Worm (Caenorhabditis elegans) whole organism, midembryonic: Measurements from ENCODE around the gene prmn-1.

Experiments
- T22C8.4 ChIP-seq: fragments of 200-800 bp; sonication (Bioruptor generic); IDR thresholded peaks from 2 replicates; pipeline ENCODE4 v1.3.6; 2022; ENCODE audit warnings: missing genetic modification characterization, missing compliant biosample characterization
- cog-1 ChIP-seq: sonication (generic microtip); optimal IDR thresholded peaks from 2 replicates; lab custom pipeline; 2016; ENCODE audit warnings: missing genetic modification characterization, missing compliant biosample characterization
- flt-1 ChIP-seq: fragments of 200-800 bp; sonication (Bioruptor generic); IDR thresholded peaks from 2 replicates; pipeline ENCODE4 v1.3.6; 2022; ENCODE audit warnings: missing genetic modification characterization, missing compliant biosample characterization
- klf-2 ChIP-seq: fragments of 200-800 bp; sonication (Bioruptor generic); conservative IDR thresholded peaks from 2 replicates; pipeline ENCODE4 v1.3.6; 2022; ENCODE audit warnings: missing genetic modification reagents, missing genetic modification characterization, missing compliant biosample characterization
- med-1 ChIP-seq: sonication (generic microtip); optimal IDR thresholded peaks from 2 replicates; lab custom pipeline; 2017; ENCODE audit warnings: missing genetic modification characterization, mild to moderate bottlenecking, missing compliant biosample characterization, antibody characterized with exemption, missing genetic modification reagents; ENCODE audit not compliant: insufficient read depth
- ref-1 ChIP-seq: fragments of 200-800 bp; sonication (Bioruptor generic); conservative IDR thresholded peaks from 2 replicates; pipeline ENCODE4 v1.3.6; 2022; ENCODE audit warnings: missing genetic modification reagents, missing genetic modification characterization, missing compliant biosample characterization
- tab-1 ChIP-seq: fragments of 200-800 bp; sonication (Bioruptor generic); IDR thresholded peaks from 2 replicates; pipeline ENCODE4 v1.3.6; 2022; ENCODE audit warnings: missing genetic modification characterization, missing compliant biosample characterization
- ztf-23 ChIP-seq: fragments of 200-800 bp; sonication (Bioruptor generic); IDR thresholded peaks from 2 replicates; pipeline ENCODE4 v1.3.6; 2022; ENCODE audit warnings: missing genetic modification reagents, missing genetic modification characterization, missing compliant biosample characterization
- ztf-29 ChIP-seq: fragments of 200-800 bp; sonication (Bioruptor generic); IDR thresholded peaks from 2 replicates; pipeline ENCODE4 v1.3.6; 2022; ENCODE audit warnings: missing genetic modification reagents, missing genetic modification characterization, missing compliant biosample characterization

Gene prmn-1

ce11 chrX:11407682-11408335, 22.9 kb downstream of the prmn-1 start, which contains the start of gene F08B12.4:
TSS of gene F08B12.4 (minus strand) at chrX:11407732.
- TF ChIP-seq T22C8.4, result no peak
- TF ChIP-seq ref-1 (GFP tag; lab: Robert Waterston, UW), result no peak
- TF ChIP-seq klf-2 (GFP tag; lab: Robert Waterston, UW), result no peak
- no peak for TF ChIP-seq ztf-29 (GFP tag; lab: Robert Waterston, UW)
- no peak for TF ChIP-seq cog-1 (tag; lab: Kevin White, UChicago)
- no peak for TF ChIP-seq ztf-23 (GFP tag; lab: Robert Waterston, UW)
- TF ChIP-seq tab-1, result no peak
- TF ChIP-seq flt-1, result no peak
- no peak for TF ChIP-seq med-1 (GFP tag; lab: Kevin White, UChicago)

DNA sequence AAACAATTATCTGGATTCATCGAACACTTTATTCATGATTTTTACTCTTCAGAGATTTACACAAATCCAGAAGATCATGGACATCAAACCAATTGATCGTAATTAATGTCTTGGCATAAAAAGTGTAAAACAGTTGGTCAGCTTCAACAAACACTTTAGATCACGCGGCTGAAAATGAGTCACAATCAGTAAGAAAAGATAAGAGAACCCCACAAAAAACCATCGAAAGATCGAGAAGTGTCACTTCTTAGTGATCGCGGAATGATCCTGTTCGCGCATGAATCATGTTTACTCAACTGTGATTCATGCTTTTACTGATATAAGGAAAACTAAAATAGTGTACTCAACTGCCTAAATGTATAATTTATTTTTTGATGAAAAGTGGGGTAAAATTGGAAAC, 24.6 kb downstream of the prmn-1 start:
- no peak for TF ChIP-seq flt-1
- TF ChIP-seq T22C8.4, result no peak
- TF ChIP-seq cog-1 (tag; lab: Kevin White, UChicago), result no peak
- no peak for TF ChIP-seq ref-1 (GFP tag; lab: Robert Waterston, UW)
- no peak for TF ChIP-seq ztf-29 (GFP tag; lab: Robert Waterston, UW)
- no peak for TF ChIP-seq med-1 (GFP tag; lab: Kevin White, UChicago)
- TF ChIP-seq ztf-23 (GFP tag; lab: Robert Waterston, UW), result no peak
- TF ChIP-seq tab-1, result no peak
- no peak for TF ChIP-seq klf-2 (GFP tag; lab: Robert Waterston, UW)

DNA sequence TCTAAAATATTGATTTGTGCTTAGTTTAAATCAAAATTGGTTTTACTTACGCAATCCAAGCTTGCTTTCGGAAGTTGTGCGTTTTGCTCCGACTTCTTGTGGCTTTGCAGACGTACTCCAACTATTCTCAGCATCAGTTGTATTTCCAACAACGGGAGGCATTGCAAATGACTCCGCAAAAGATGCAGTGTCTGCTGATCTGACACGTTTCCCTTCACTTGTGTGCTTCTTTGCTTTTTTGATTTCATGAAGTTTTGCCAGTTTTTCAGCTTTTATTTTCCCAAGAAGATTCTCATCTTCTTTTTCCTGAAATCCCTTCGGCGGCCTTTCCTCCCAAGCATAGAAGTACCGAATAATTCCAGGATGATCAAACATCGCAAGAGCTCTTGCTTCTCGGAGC, 26.8 kb downstream of the prmn-1 start:
- TF ChIP-seq klf-2 (GFP tag; lab: Robert Waterston, UW), result no peak
- no peak for TF ChIP-seq ztf-23 (GFP tag; lab: Robert Waterston, UW)
- no peak for TF ChIP-seq ztf-29 (GFP tag; lab: Robert Waterston, UW)
- TF ChIP-seq flt-1, result no peak
- no peak for TF ChIP-seq tab-1
- TF ChIP-seq ref-1 (GFP tag; lab: Robert Waterston, UW), result no peak
- no peak for TF ChIP-seq T22C8.4
- no peak for TF ChIP-seq med-1 (GFP tag; lab: Kevin White, UChicago)
- no peak for TF ChIP-seq cog-1 (tag; lab: Kevin White, UChicago)

ce11 chrX:11414837-11415550, 30.1 kb downstream of the prmn-1 start, which contains the start of gene pek-1:
TSS of gene pek-1 (minus strand) at chrX:11414887.
- TF ChIP-seq tab-1, result no peak
- TF ChIP-seq ref-1 (GFP tag; lab: Robert Waterston, UW), result no peak
- TF ChIP-seq cog-1 (tag; lab: Kevin White, UChicago), result peak; percentile 5
- no peak for TF ChIP-seq ztf-29 (GFP tag; lab: Robert Waterston, UW)
- no peak for TF ChIP-seq ztf-23 (GFP tag; lab: Robert Waterston, UW)

DNA sequence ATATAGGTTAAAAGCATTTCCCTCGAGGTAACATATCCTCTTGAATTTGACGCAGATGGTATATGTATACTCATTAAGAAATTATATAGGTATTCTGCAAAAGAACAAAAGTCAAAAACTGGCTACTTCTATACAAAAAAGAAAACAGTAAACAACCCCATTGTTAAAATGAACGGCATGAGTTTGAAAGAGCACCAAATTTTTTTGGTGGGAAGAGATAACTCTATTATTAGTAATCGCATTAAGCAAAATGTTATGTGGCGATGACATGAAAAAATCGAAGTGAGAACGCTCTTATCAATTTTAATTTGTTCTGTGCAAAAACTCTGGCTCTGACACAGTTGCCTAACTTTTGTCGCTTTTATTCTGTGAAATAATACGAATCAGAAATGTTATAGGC, 33.8 kb downstream of the prmn-1 start, which contains the start of gene F46C3.2:
Gene F46C3.2, minus strand, starts transcription at position 101 of the 400 bp plus-strand sequence.
- TF ChIP-seq flt-1, result no peak
- TF ChIP-seq tab-1, result no peak
- TF ChIP-seq cog-1 (tag; lab: Kevin White, UChicago), result no peak
- no peak for TF ChIP-seq med-1 (GFP tag; lab: Kevin White, UChicago)
- TF ChIP-seq T22C8.4, result no peak
- TF ChIP-seq ztf-29 (GFP tag; lab: Robert Waterston, UW), result no peak
- TF ChIP-seq klf-2 (GFP tag; lab: Robert Waterston, UW), result no peak
- TF ChIP-seq ztf-23 (GFP tag; lab: Robert Waterston, UW), result no peak
- TF ChIP-seq ref-1 (GFP tag; lab: Robert Waterston, UW), result no peak

ce11 chrX:11419988-11420387, 35.1 kb downstream of the prmn-1 start, which contains the start of gene F46C3.6:
TSS of gene F46C3.6 (minus strand) at chrX:11420074.
- TF ChIP-seq ztf-23 (GFP tag; lab: Robert Waterston, UW), result no peak
- TF ChIP-seq T22C8.4, result no peak
- TF ChIP-seq cog-1 (tag; lab: Kevin White, UChicago), result no peak
- no peak for TF ChIP-seq klf-2 (GFP tag; lab: Robert Waterston, UW)
- TF ChIP-seq tab-1, result no peak
- no peak for TF ChIP-seq ztf-29 (GFP tag; lab: Robert Waterston, UW)
- TF ChIP-seq flt-1, result no peak
- no peak for TF ChIP-seq ref-1 (GFP tag; lab: Robert Waterston, UW)
- no peak for TF ChIP-seq med-1 (GFP tag; lab: Kevin White, UChicago)

DNA sequence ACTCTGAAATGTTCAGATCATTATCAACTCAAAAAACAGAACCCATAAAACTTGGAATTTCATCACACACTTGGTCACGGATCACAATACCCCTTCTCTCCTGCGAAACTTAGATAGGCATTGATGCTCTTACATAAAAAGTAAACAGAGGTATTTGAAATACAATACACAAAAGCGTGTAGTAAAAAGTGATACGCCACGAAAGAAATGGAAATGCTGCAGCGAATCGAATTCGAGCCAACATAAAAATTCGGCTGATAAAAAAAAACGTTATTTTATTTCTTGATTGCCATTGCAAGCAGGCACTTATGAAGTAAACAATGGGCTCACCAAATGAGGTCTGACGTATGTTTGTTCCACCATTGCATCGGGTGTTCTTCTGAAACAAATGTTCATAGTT, 41.8 kb downstream of the prmn-1 start:
- no peak for TF ChIP-seq tab-1
- TF ChIP-seq ref-1 (GFP tag; lab: Robert Waterston, UW), result no peak
- TF ChIP-seq ztf-23 (GFP tag; lab: Robert Waterston, UW), result no peak
- no peak for TF ChIP-seq T22C8.4
- TF ChIP-seq med-1 (GFP tag; lab: Kevin White, UChicago), result no peak
- no peak for TF ChIP-seq ztf-29 (GFP tag; lab: Robert Waterston, UW)
- TF ChIP-seq klf-2 (GFP tag; lab: Robert Waterston, UW), result no peak

- no peak for TF ChIP-seq flt-1
- TF ChIP-seq ref-1 (GFP tag; lab: Robert Waterston, UW), result no peak
- TF ChIP-seq ztf-29 (GFP tag; lab: Robert Waterston, UW), result no peak
- TF ChIP-seq ztf-23 (GFP tag; lab: Robert Waterston, UW), result no peak
- TF ChIP-seq klf-2 (GFP tag; lab: Robert Waterston, UW), result no peak
Observed at ce11 chrX:11427550-11427949, 42.7 kb downstream of the prmn-1 start.

ce11 chrX:11433488-11433887, 48.6 kb downstream of the prmn-1 start, which contains the start of gene hum-4:
TSS of gene hum-4 (minus strand) at chrX:11433588.
- TF ChIP-seq med-1 (GFP tag; lab: Kevin White, UChicago) (no peak), ref-1 (GFP tag; lab: Robert Waterston, UW) (no peak), klf-2 (GFP tag; lab: Robert Waterston, UW) (no peak), flt-1 (no peak), tab-1 (no peak), ztf-29 (GFP tag; lab: Robert Waterston, UW) (no peak), T22C8.4 (no peak), ztf-23 (GFP tag; lab: Robert Waterston, UW) (no peak), cog-1 (tag; lab: Kevin White, UChicago) (no peak)
